Worm (Caenorhabditis elegans) whole organism, L2 larva: ENCODE results near the gene pph-4.1.

ENCODE experiments used
- C34F6.9 ChIP-seq: fragments of 150-350 bp; optimal IDR thresholded peaks from 2 replicates; lab custom pipeline; 2014; ENCODE audit warnings: missing biosample characterization, missing genetic modification characterization
- R02D3.7 ChIP-seq: fragments of 150-350 bp; optimal IDR thresholded peaks from 2 replicates; lab custom pipeline; 2014; ENCODE audit warnings: missing biosample characterization, missing genetic modification characterization
- ZK546.5 ChIP-seq: sonication (generic microtip); optimal IDR thresholded peaks from 2 replicates; lab custom pipeline; 2017; ENCODE audit warnings: missing biosample characterization, missing genetic modification characterization
- aly-2 ChIP-seq: fragments of 150-350 bp; optimal IDR thresholded peaks from 2 replicates; lab custom pipeline; 2014; ENCODE audit warnings: missing biosample characterization, missing genetic modification characterization
- ama-1 ChIP-seq: fragments of 150-350 bp; optimal IDR thresholded peaks from 2 replicates; lab custom pipeline; 2018; ENCODE audit warnings: inconsistent platforms
- ceh-82 ChIP-seq: fragments of 150-350 bp; optimal IDR thresholded peaks from 2 replicates; lab custom pipeline; 2014; ENCODE audit warnings: missing biosample characterization, missing genetic modification characterization
- dmd-4 ChIP-seq: sonication (generic microtip); optimal IDR thresholded peaks from 2 replicates; lab custom pipeline; 2017; ENCODE audit warnings: missing biosample characterization, missing genetic modification characterization
- egl-27 ChIP-seq: sonication (generic microtip); optimal IDR thresholded peaks from 3 replicates; lab custom pipeline; 2017; ENCODE audit warnings: missing biosample characterization, missing genetic modification reagents, missing genetic modification characterization
- fos-1 ChIP-seq: fragments of 150-350 bp; optimal IDR thresholded peaks from 2 replicates; lab custom pipeline; 2014; ENCODE audit warnings: missing biosample characterization, missing genetic modification characterization
- gmeb-1 ChIP-seq: fragments of 150-350 bp; optimal IDR thresholded peaks from 2 replicates; lab custom pipeline; 2014; ENCODE audit warnings: missing biosample characterization, missing genetic modification characterization
- lin-11 ChIP-seq: fragments of 150-350 bp; sonication (generic microtip); optimal IDR thresholded peaks from 2 replicates; lab custom pipeline; 2014; ENCODE audit warnings: missing biosample characterization, missing genetic modification characterization, inconsistent platforms, mixed read lengths
- lin-13 ChIP-seq: fragments of 150-350 bp; optimal IDR thresholded peaks from 2 replicates; lab custom pipeline; 2014; ENCODE audit warnings: missing biosample characterization, missing genetic modification reagents, missing genetic modification characterization
- lsy-2 ChIP-seq, 2 experiments: fragments of 150-350 bp in 1 of 2; sonication (generic microtip) in 1 of 2; optimal IDR thresholded peaks; 2 replicates each; lab custom pipeline; 2014 to 2017; ENCODE audit warnings: missing biosample characterization in 2 of 2, missing genetic modification characterization in 2 of 2
- mab-5 ChIP-seq: fragments of 150-350 bp; optimal IDR thresholded peaks from 2 replicates; lab custom pipeline; 2014; ENCODE audit warnings: missing biosample characterization, missing genetic modification characterization
- mbf-1 ChIP-seq: sonication (generic microtip); optimal IDR thresholded peaks from 2 replicates; lab custom pipeline; 2017; ENCODE audit warnings: missing biosample characterization, missing genetic modification characterization
- mdl-1 ChIP-seq, 2 experiments: fragments of 150-350 bp in 1 of 2; sonication (generic microtip) in 1 of 2; optimal IDR thresholded peaks; 2 replicates each; lab custom pipeline; 2017; ENCODE audit warnings: missing biosample characterization in 2 of 2, missing genetic modification characterization in 2 of 2
- nhr-10 ChIP-seq: sonication (generic microtip); optimal IDR thresholded peaks from 2 replicates; lab custom pipeline; 2017; ENCODE audit warnings: missing biosample characterization, missing genetic modification characterization
- nhr-11 ChIP-seq: fragments of 150-350 bp; optimal IDR thresholded peaks from 2 replicates; lab custom pipeline; 2014; ENCODE audit warnings: missing biosample characterization, missing genetic modification characterization
- nhr-12 ChIP-seq: fragments of 150-350 bp; optimal IDR thresholded peaks from 2 replicates; lab custom pipeline; 2014; ENCODE audit warnings: missing biosample characterization, missing genetic modification characterization
- nhr-129 ChIP-seq: fragments of 150-350 bp; optimal IDR thresholded peaks from 2 replicates; lab custom pipeline; 2014; ENCODE audit warnings: missing biosample characterization, missing genetic modification characterization
- nhr-21 ChIP-seq: fragments of 150-350 bp; optimal IDR thresholded peaks from 2 replicates; lab custom pipeline; 2014; ENCODE audit warnings: missing biosample characterization, missing genetic modification characterization
- nhr-23 ChIP-seq: fragments of 150-350 bp; optimal IDR thresholded peaks from 2 replicates; lab custom pipeline; 2014; ENCODE audit warnings: missing biosample characterization, missing genetic modification reagents, missing genetic modification characterization
- nhr-237 ChIP-seq: fragments of 150-350 bp; optimal IDR thresholded peaks from 2 replicates; lab custom pipeline; 2014; ENCODE audit warnings: missing biosample characterization, missing genetic modification characterization
- nhr-6 ChIP-seq: fragments of 150-350 bp; optimal IDR thresholded peaks from 2 replicates; lab custom pipeline; 2014; ENCODE audit warnings: missing biosample characterization, missing genetic modification characterization
- nhr-77 ChIP-seq: fragments of 150-350 bp; optimal IDR thresholded peaks from 2 replicates; lab custom pipeline; 2014; ENCODE audit warnings: missing biosample characterization, missing genetic modification characterization
- peb-1 ChIP-seq: fragments of 150-350 bp; optimal IDR thresholded peaks from 2 replicates; lab custom pipeline; 2014; ENCODE audit warnings: missing biosample characterization, missing genetic modification characterization
- sem-4 ChIP-seq: fragments of 150-350 bp; optimal IDR thresholded peaks from 2 replicates; lab custom pipeline; 2014; ENCODE audit warnings: missing biosample characterization, missing genetic modification reagents, missing genetic modification characterization
- skn-1 ChIP-seq: sonication (generic microtip); optimal IDR thresholded peaks from 2 replicates; lab custom pipeline; 2017; ENCODE audit warnings: missing biosample characterization, missing genetic modification characterization
- sma-3 ChIP-seq: sonication (generic microtip); optimal IDR thresholded peaks from 2 replicates; lab custom pipeline; 2016; ENCODE audit warnings: missing genetic modification reagents, missing genetic modification characterization, missing compliant biosample characterization
- sma-9 ChIP-seq, 2 experiments: fragments of 150-350 bp in 1 of 2; sonication (generic microtip) in 1 of 2; optimal IDR thresholded peaks; 2 replicates each; lab custom pipeline; 2014 to 2016; ENCODE audit warnings: missing genetic modification characterization in 2 of 2, mild to moderate bottlenecking in 1 of 2, missing biosample characterization in 1 of 2, missing compliant biosample characterization in 1 of 2, missing genetic modification reagents in 1 of 2, moderate library complexity in 1 of 2
- snpc-4 ChIP-seq: fragments of 150-350 bp; optimal IDR thresholded peaks from 2 replicates; lab custom pipeline; 2014; ENCODE audit warnings: missing biosample characterization, missing genetic modification characterization
- unc-55 ChIP-seq: fragments of 150-350 bp; sonication (generic microtip); optimal IDR thresholded peaks from 3 replicates; lab custom pipeline; 2014; ENCODE audit warnings: missing biosample characterization, missing genetic modification reagents, missing genetic modification characterization
- unc-62 ChIP-seq: fragments of 150-350 bp; optimal IDR thresholded peaks from 2 replicates; lab custom pipeline; 2014; ENCODE audit warnings: missing biosample characterization, missing genetic modification reagents, missing genetic modification characterization
- ztf-1 ChIP-seq: fragments of 200-800 bp; sonication (Bioruptor generic); conservative IDR thresholded peaks from 2 replicates; pipeline ENCODE4 v1.3.6; 2022; ENCODE audit warnings: missing genetic modification characterization, missing compliant biosample characterization
- ztf-11 ChIP-seq: sonication (generic microtip); optimal IDR thresholded peaks from 2 replicates; lab custom pipeline; 2017; ENCODE audit warnings: missing biosample characterization, missing genetic modification characterization
- ztf-4 ChIP-seq: fragments of 150-350 bp; optimal IDR thresholded peaks from 2 replicates; lab custom pipeline; 2014; ENCODE audit warnings: missing biosample characterization, missing genetic modification characterization

pph-4.1 gene

DNA sequence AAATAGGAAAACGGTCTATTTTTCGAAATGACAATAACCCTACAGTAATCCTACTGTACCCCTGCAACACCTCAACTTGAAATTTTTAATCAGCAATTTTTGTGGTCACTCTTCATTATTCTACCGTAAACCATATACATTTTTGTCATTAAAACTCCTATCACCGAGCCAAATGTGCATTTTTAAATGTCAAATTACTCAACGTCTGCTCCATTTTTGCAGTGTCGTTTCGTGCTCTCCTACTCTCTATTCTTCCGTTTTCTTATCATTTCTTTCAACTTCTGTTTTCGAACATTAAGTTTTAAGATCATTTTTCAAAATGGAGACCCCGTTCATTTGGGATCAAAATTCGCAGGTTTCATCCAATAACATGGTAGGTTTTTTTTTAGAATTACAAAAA, 43.7 kb downstream of the pph-4.1 start, which contains the start of gene pqn-92:
Gene pqn-92, plus strand, starts transcription at position 307 of the 400 bp plus-strand sequence.
- TF ChIP-seq gmeb-1, result no peak
- no peak for TF ChIP-seq nhr-23 (tag; lab: Kevin White, UChicago)
- peak; percentile 95 for TF ChIP-seq fos-1 (tag; lab: Kevin White, UChicago)

- no peak for TF ChIP-seq aly-2 (tag; lab: Kevin White, UChicago)
- no peak for TF ChIP-seq nhr-237 (tag; lab: Kevin White, UChicago)
- TF ChIP-seq R02D3.7, result no peak
- TF ChIP-seq mbf-1 (tag; lab: Kevin White, UChicago), result no peak
- TF ChIP-seq nhr-11 (tag; lab: Kevin White, UChicago), result no peak
- no peak for TF ChIP-seq sma-9 (GFP tag; optimal IDR thresholded peaks at IDR 0.05; lab: Kevin White, UChicago)
- TF ChIP-seq sma-9 (tag; optimal IDR thresholded peaks at IDR 0.05; lab: Kevin White, UChicago), result no peak
- TF ChIP-seq ama-1 (lab: Kevin White, UChicago), result no peak
- TF ChIP-seq snpc-4 (tag; lab: Kevin White, UChicago), result peak; percentile 2
- TF ChIP-seq ztf-4, result no peak
- no peak for TF ChIP-seq ztf-11
- TF ChIP-seq lin-11 (tag; lab: Kevin White, UChicago), result no peak
- no peak for TF ChIP-seq dmd-4 (tag; lab: Kevin White, UChicago)
- TF ChIP-seq mdl-1 (tag; optimal IDR thresholded peaks at IDR 0.05; lab: Kevin White, UChicago), result no peak
- no peak for TF ChIP-seq nhr-12
- TF ChIP-seq ZK546.5 (tag; lab: Kevin White, UChicago), result no peak
- no peak for TF ChIP-seq ceh-82 (tag; lab: Kevin White, UChicago)
- TF ChIP-seq nhr-77 (tag; lab: Kevin White, UChicago), result no peak
- TF ChIP-seq lsy-2 (tag; optimal IDR thresholded peaks at IDR 0.05; lab: Kevin White, UChicago), result no peak
- peak; percentile 46 for TF ChIP-seq unc-55
- TF ChIP-seq nhr-21, result no peak
- TF ChIP-seq ztf-1 (GFP tag; lab: Robert Waterston, UW), result no peak
- peak; percentile 9 for TF ChIP-seq fos-1 (tag; lab: Kevin White, UChicago)
- no peak for TF ChIP-seq egl-27
- no peak for TF ChIP-seq nhr-10 (tag; lab: Kevin White, UChicago)
- TF ChIP-seq skn-1 (tag; lab: Kevin White, UChicago), result no peak
These were observed 46.2 kb downstream of the pph-4.1 start for ce11 chrIII:12304805-12305377.

DNA sequence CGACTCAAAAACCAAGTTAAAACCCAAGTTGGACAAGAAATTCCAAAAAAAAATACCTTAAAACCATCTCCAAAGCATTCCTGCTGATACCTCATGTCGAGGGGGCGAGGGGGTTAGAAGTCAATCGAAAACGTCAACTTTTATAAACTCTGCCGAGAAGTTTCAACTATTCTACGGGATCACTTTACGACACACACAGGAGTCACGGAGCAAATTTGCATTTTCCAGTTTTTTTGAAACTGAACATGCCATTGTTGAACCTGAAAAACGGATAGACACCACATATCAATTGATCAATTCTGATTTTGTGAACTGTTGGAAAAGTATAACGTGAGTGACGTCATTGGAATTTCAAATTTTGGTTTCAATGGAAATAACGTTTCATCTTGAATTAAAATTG, 48.1 kb downstream of the pph-4.1 start, which contains the start of gene mrp-8:
Gene mrp-8, minus strand, starts transcription at position 101 of the 400 bp plus-strand sequence.
- TF ChIP-seq nhr-12, result no peak
- no peak for TF ChIP-seq sem-4 (tag; lab: Kevin White, UChicago)

- no peak for TF ChIP-seq ztf-11
- TF ChIP-seq nhr-129 (tag; lab: Kevin White, UChicago), result no peak
- no peak for TF ChIP-seq C34F6.9 (tag; lab: Kevin White, UChicago)
- no peak for TF ChIP-seq fos-1 (tag; lab: Kevin White, UChicago)
- TF ChIP-seq nhr-23 (tag; lab: Kevin White, UChicago), result no peak
- no peak for TF ChIP-seq sma-9 (GFP tag; optimal IDR thresholded peaks at IDR 0.05; lab: Kevin White, UChicago)
- TF ChIP-seq sma-9 (tag; optimal IDR thresholded peaks at IDR 0.05; lab: Kevin White, UChicago), result no peak
- TF ChIP-seq ceh-82 (tag; lab: Kevin White, UChicago), result no peak
- no peak for TF ChIP-seq unc-62
- no peak for TF ChIP-seq peb-1 (tag; lab: Kevin White, UChicago)
- TF ChIP-seq nhr-12, result no peak
- no peak for TF ChIP-seq nhr-6 (tag; lab: Kevin White, UChicago)
- no peak for TF ChIP-seq nhr-237 (tag; lab: Kevin White, UChicago)
- no peak for TF ChIP-seq sma-3 (GFP tag; lab: Kevin White, UChicago)
- TF ChIP-seq lin-13 (GFP tag; lab: Kevin White, UChicago), result no peak
- no peak for TF ChIP-seq nhr-10 (tag; lab: Kevin White, UChicago)
- no peak for TF ChIP-seq mab-5 (tag; lab: Kevin White, UChicago)
These were observed 51.9 kb downstream of the pph-4.1 start for ce11 chrIII:12299259-12299658.
